Worm (Caenorhabditis elegans): ENCODE data around the gene F53E2.2.

- TF ChIP-seq hmg-1.1 (GFP tag; IDR thresholded peaks at IDR 0.05) (no peak), F49E8.2 (tag; optimal IDR thresholded peaks at IDR 0.05; ENCODE audit: borderline replicate concordance) (no peak), ceh-82 (tag; optimal IDR thresholded peaks at IDR 0.05) (no peak), ztf-11 (tag; optimal IDR thresholded peaks at IDR 0.05) (no peak), mdl-1 (tag; optimal IDR thresholded peaks at IDR 0.05) (no peak), lin-29 (GFP tag; IDR thresholded peaks at IDR 0.05) (no peak), nhr-237 (tag; optimal IDR thresholded peaks at IDR 0.05) (no peak), nhr-6 (tag; optimal IDR thresholded peaks at IDR 0.05) (no peak), nhr-111 (GFP tag; optimal IDR thresholded peaks at IDR 0.05) (no peak), unc-62 (GFP tag; optimal IDR thresholded peaks at IDR 0.05 in 1 of 2) (no peak), unc-62 (tag; optimal IDR thresholded peaks at IDR 0.05) (no peak)
Observed at ce11 chrV:1467444-1467843, 7.4 kb upstream of the F53E2.2 start, which contains the start of gene gid-8.

Measured in whole organism, L4 larva.